Fruit fly (Drosophila melanogaster) whole organism, prepupa: ENCODE measurements around the gene Hr4.
A peak's percentile ranks its signal among the peaks of the same experiment; 100 is the strongest.

Source experiments
- CG10631 ChIP-seq: fragments of 200-800 bp; sonication (Bioruptor generic); optimal IDR thresholded peaks from 2 replicates; lab custom pipeline; 2016; ENCODE audit warnings: missing biosample characterization, missing genetic modification characterization
- CG11902 ChIP-seq: fragments of 200-800 bp; sonication (Bioruptor generic); optimal IDR thresholded peaks from 3 replicates; lab custom pipeline; 2016; ENCODE audit warnings: missing biosample characterization, missing genetic modification characterization
- CG15336 ChIP-seq: fragments of 200-800 bp; sonication (Bioruptor generic); IDR thresholded peaks from 2 replicates; pipeline ENCODE4 v1.3.6; 2022; ENCODE audit warnings: missing biosample characterization, missing genetic modification characterization
- CG16779 ChIP-seq: fragments of 200-800 bp; sonication (Bioruptor generic); optimal IDR thresholded peaks from 3 replicates; lab custom pipeline; 2017; ENCODE audit warnings: missing biosample characterization, mild to moderate bottlenecking, missing genetic modification characterization
- CG31627 ChIP-seq: fragments of 200-800 bp; sonication (Bioruptor generic); optimal IDR thresholded peaks from 3 replicates; lab custom pipeline; 2016; ENCODE audit warnings: missing biosample characterization, missing genetic modification characterization
- CG32006 ChIP-seq: fragments of 200-800 bp; sonication (Bioruptor generic); optimal IDR thresholded peaks from 3 replicates; lab custom pipeline; 2017; ENCODE audit warnings: missing biosample characterization, mild to moderate bottlenecking, missing genetic modification characterization
- CG34406 ChIP-seq: fragments of 200-800 bp; sonication (Bioruptor generic); optimal IDR thresholded peaks from 3 replicates; lab custom pipeline; 2016; ENCODE audit warnings: missing biosample characterization, missing genetic modification characterization
- CG4318 ChIP-seq: fragments of 200-800 bp; sonication (Bioruptor generic); optimal IDR thresholded peaks from 3 replicates; lab custom pipeline; 2017; ENCODE audit warnings: missing biosample characterization, mild to moderate bottlenecking, missing genetic modification characterization
- CG6163 ChIP-seq: fragments of 200-800 bp; sonication (Bioruptor generic); IDR thresholded peaks from 3 replicates; pipeline ENCODE4 v1.3.6; 2022; ENCODE audit warnings: missing biosample characterization, missing genetic modification characterization
- CG6276 ChIP-seq: fragments of 200-800 bp; sonication (Bioruptor generic); optimal IDR thresholded peaks from 2 replicates; lab custom pipeline; 2017; ENCODE audit warnings: missing biosample characterization, mild to moderate bottlenecking, missing genetic modification characterization
- CG6808 ChIP-seq: fragments of 200-800 bp; sonication (Bioruptor generic); optimal IDR thresholded peaks from 3 replicates; lab custom pipeline; 2017; ENCODE audit warnings: missing biosample characterization, missing genetic modification characterization, mild to moderate bottlenecking, moderate library complexity, missing genetic modification reagents
- CG6854 ChIP-seq: fragments of 200-800 bp; sonication (Bioruptor generic); optimal IDR thresholded peaks from 2 replicates; lab custom pipeline; 2017; ENCODE audit warnings: missing biosample characterization, mild to moderate bottlenecking, missing genetic modification characterization
- CG8632 ChIP-seq: fragments of 200-800 bp; sonication (Bioruptor generic); optimal IDR thresholded peaks from 3 replicates; lab custom pipeline; 2016; ENCODE audit warnings: missing biosample characterization, missing genetic modification characterization
- CG9139 ChIP-seq: fragments of 200-800 bp; sonication (Bioruptor generic); optimal IDR thresholded peaks from 3 replicates; lab custom pipeline; 2017; ENCODE audit warnings: missing biosample characterization, mild to moderate bottlenecking, missing genetic modification characterization
- Eip78C ChIP-seq: fragments of 200-800 bp; sonication (Bioruptor generic); peaks from one replicate; lab custom pipeline; 2016; ENCODE audit warnings: missing biosample characterization, missing genetic modification characterization
- Eip93F ChIP-seq: fragments of 200-800 bp; sonication (Bioruptor generic); optimal IDR thresholded peaks from 2 replicates; lab custom pipeline; 2016; ENCODE audit warnings: missing biosample characterization, mild to moderate bottlenecking, missing genetic modification characterization
- Gug ChIP-seq: fragments of 200-800 bp; sonication (Bioruptor generic); IDR thresholded peaks from 2 replicates; pipeline ENCODE4 v1.3.6; 2022; ENCODE audit warnings: missing biosample characterization, missing genetic modification characterization
- Hr39 ChIP-seq: fragments of 200-800 bp; sonication (Bioruptor generic); optimal IDR thresholded peaks from 2 replicates; lab custom pipeline; 2016; ENCODE audit warnings: missing biosample characterization, missing genetic modification characterization
- Hr4 ChIP-seq: fragments of 200-800 bp; sonication (Bioruptor generic); optimal IDR thresholded peaks from 3 replicates; lab custom pipeline; 2016; ENCODE audit warnings: missing biosample characterization, missing genetic modification characterization
- Smox ChIP-seq: fragments of 200-800 bp; sonication (Bioruptor generic); optimal IDR thresholded peaks from 3 replicates; lab custom pipeline; 2016; ENCODE audit warnings: missing biosample characterization, missing genetic modification characterization
- Sox102F ChIP-seq: fragments of 200-800 bp; sonication (Bioruptor generic); optimal IDR thresholded peaks from 2 replicates; lab custom pipeline; 2016; ENCODE audit warnings: missing biosample characterization, mild to moderate bottlenecking, missing genetic modification characterization
- Sox15 ChIP-seq: fragments of 200-800 bp; sonication (Bioruptor generic); optimal IDR thresholded peaks from 3 replicates; lab custom pipeline; 2016; ENCODE audit warnings: missing biosample characterization, missing genetic modification characterization
- cyc ChIP-seq: fragments of 200-800 bp; sonication (Bioruptor generic); optimal IDR thresholded peaks from 3 replicates; lab custom pipeline; 2016; ENCODE audit warnings: missing biosample characterization, missing genetic modification characterization
- eg ChIP-seq: fragments of 200-800 bp; sonication (Bioruptor generic); IDR thresholded peaks from 3 replicates; pipeline ENCODE4 v1.3.6; 2022; ENCODE audit warnings: missing biosample characterization, missing genetic modification characterization
- esn ChIP-seq: fragments of 200-800 bp; sonication (Bioruptor generic); optimal IDR thresholded peaks from 2 replicates; lab custom pipeline; 2016; ENCODE audit warnings: missing biosample characterization, mild to moderate bottlenecking, missing genetic modification characterization, moderate library complexity
- fd59A ChIP-seq: fragments of 200-800 bp; sonication (Bioruptor generic); optimal IDR thresholded peaks from 2 replicates; lab custom pipeline; 2017; ENCODE audit warnings: missing biosample characterization, mild to moderate bottlenecking, missing genetic modification characterization, missing genetic modification reagents
- fd85E ChIP-seq: fragments of 200-800 bp; sonication (Bioruptor generic); optimal IDR thresholded peaks from 3 replicates; lab custom pipeline; 2016; ENCODE audit warnings: missing biosample characterization, missing genetic modification characterization
- fkh ChIP-seq: fragments of 200-800 bp; sonication (Bioruptor generic); optimal IDR thresholded peaks from 3 replicates; lab custom pipeline; 2017; ENCODE audit warnings: missing biosample characterization, mild to moderate bottlenecking, missing genetic modification characterization, moderate library complexity
- net ChIP-seq: fragments of 200-800 bp; sonication (Bioruptor generic); optimal IDR thresholded peaks from 3 replicates; lab custom pipeline; 2016; ENCODE audit warnings: missing biosample characterization, missing genetic modification characterization
- spab ChIP-seq: fragments of 200-800 bp; sonication (Bioruptor generic); optimal IDR thresholded peaks from 2 replicates; lab custom pipeline; 2017; ENCODE audit warnings: missing biosample characterization, mild to moderate bottlenecking, missing genetic modification characterization, missing genetic modification reagents
- ss ChIP-seq, 2 experiments: fragments of 200-800 bp; sonication (Bioruptor generic); optimal IDR thresholded peaks; 2 replicates in 1 of 2; 3 replicates in 1 of 2; lab custom pipeline; 2017 to 2018; ENCODE audit warnings: mild to moderate bottlenecking in 2 of 2, missing biosample characterization in 2 of 2, missing genetic modification characterization in 2 of 2, moderate library complexity in 1 of 2
- svp ChIP-seq: fragments of 200-800 bp; sonication (Bioruptor generic); peaks from one replicate; lab custom pipeline; 2016; ENCODE audit warnings: missing biosample characterization, missing genetic modification characterization
- topi ChIP-seq: fragments of 200-800 bp; sonication (Bioruptor generic); optimal IDR thresholded peaks from 3 replicates; lab custom pipeline; 2016; ENCODE audit warnings: missing biosample characterization, missing genetic modification characterization
- vri ChIP-seq: fragments of 200-800 bp; sonication (Bioruptor generic); optimal IDR thresholded peaks from 3 replicates; lab custom pipeline; 2016; ENCODE audit warnings: missing biosample characterization, mild to moderate bottlenecking, missing genetic modification characterization

Gene Hr4

dm6 chrX:2032160-2032801 lies 90.5 kb downstream of the Hr4 start:
- TF ChIP-seq CG8632 (GFP tag; lab: Kevin White, UChicago) (no peak), CG34406 (GFP tag; lab: Kevin White, UChicago) (no peak), CG11902 (no peak), esn (GFP tag; lab: Kevin White, UChicago) (no peak), Sox102F (GFP tag; lab: Kevin White, UChicago) (no peak), Eip93F (no peak), CG6808 (no peak), spab (no peak), CG32006 (GFP tag; lab: Kevin White, UChicago) (peak; percentile 54), CG4318 (GFP tag; lab: Kevin White, UChicago) (no peak), Eip78C (GFP tag; lab: Kevin White, UChicago) (peak; percentile 41), CG6276 (peak; percentile 11)

dm6 chrX:2032821-2033436 lies 91.2 kb downstream of the Hr4 start:
- TF ChIP-seq fkh (GFP tag; lab: Kevin White, UChicago), result peak; percentile 45
- TF ChIP-seq vri, result peak; percentile 87
- no peak for TF ChIP-seq spab
- no peak for TF ChIP-seq CG31627 (GFP tag; lab: Kevin White, UChicago)
- TF ChIP-seq Sox15 (GFP tag; lab: Kevin White, UChicago), result no peak
- TF ChIP-seq svp (GFP tag; lab: Kevin White, UChicago), result peak; percentile 66
- TF ChIP-seq CG15336 (GFP tag; lab: Robert Waterston, UW), result 0 out of 2 replicates have a peak, but pooled peaks have one; percentile 10
- TF ChIP-seq fd85E (GFP tag; lab: Kevin White, UChicago), result no peak
- TF ChIP-seq fd59A (GFP tag; lab: Kevin White, UChicago), result no peak
- TF ChIP-seq CG6163 (GFP tag; lab: Robert Waterston, UW), result no peak
- no peak for TF ChIP-seq Smox (GFP tag; lab: Kevin White, UChicago)
- peak; percentile 37 for TF ChIP-seq Eip78C (GFP tag; lab: Kevin White, UChicago)
- TF ChIP-seq CG16779 (tag; lab: Kevin White, UChicago), result no peak
- TF ChIP-seq, all 60 proteins: peak for 5

DNA sequence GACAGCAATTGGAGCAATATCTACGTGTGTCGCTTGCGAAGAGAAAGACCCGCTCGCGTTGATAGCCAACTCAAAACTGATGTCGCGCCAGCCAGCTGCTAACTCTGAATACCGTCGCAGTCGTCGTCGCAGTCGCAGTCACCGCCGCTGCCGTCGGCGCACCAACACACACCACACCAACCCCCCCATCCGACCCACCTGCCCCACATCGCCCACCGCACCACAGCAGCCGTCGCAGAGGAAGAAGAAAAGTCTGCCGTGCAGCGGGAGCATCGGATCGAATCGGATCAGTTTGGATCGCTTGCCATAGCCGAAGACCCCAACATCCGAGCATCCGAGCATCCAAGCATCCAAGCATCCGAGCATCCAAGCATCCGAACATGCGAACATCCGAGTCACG lies 94.6 kb downstream of the Hr4 start:
- TF ChIP-seq Hr4 (GFP tag; lab: Kevin White, UChicago) (no peak), CG10631 (GFP tag; lab: Kevin White, UChicago) (no peak), Gug (GFP tag; lab: Robert Waterston, UW) (no peak), Hr39 (no peak), net (GFP tag; lab: Kevin White, UChicago) (peak; percentile 22), CG9139 (peak; percentile 13), Sox102F (GFP tag; lab: Kevin White, UChicago) (no peak), CG6163 (GFP tag; lab: Robert Waterston, UW) (peak; percentile 37; the same call in 1 of the 3 replicates), cyc (GFP tag; lab: Kevin White, UChicago) (no peak), CG6854 (GFP tag; lab: Kevin White, UChicago) (peak; percentile 53), ss (GFP tag; optimal IDR thresholded peaks at IDR 0.05; lab: Kevin White, UChicago) (peak in 1 of 2 experiments; percentile 20), eg (GFP tag; lab: Robert Waterston, UW) (peak; percentile 40; the same call in 1 of the 3 replicates), Eip78C (GFP tag; lab: Kevin White, UChicago) (peak; percentile 7), topi (GFP tag; lab: Kevin White, UChicago) (no peak)
